Worm (Caenorhabditis elegans) whole organism, L1 larva: Measurements from ENCODE around the gene Y43F4A.4.

Experiments
- C16A3.4 ChIP-seq: fragments of 150-350 bp; optimal IDR thresholded peaks from 2 replicates; lab custom pipeline; 2014; ENCODE audit warnings: missing biosample characterization, missing genetic modification characterization
- C34B4.2 ChIP-seq: sonication (generic microtip); optimal IDR thresholded peaks from 2 replicates; lab custom pipeline; 2017; ENCODE audit warnings: mild to moderate bottlenecking, missing genetic modification characterization, missing compliant biosample characterization
- aha-1 ChIP-seq: fragments of 150-350 bp; optimal IDR thresholded peaks from 2 replicates; lab custom pipeline; 2014; ENCODE audit warnings: missing biosample characterization, missing genetic modification characterization
- aly-2 ChIP-seq: fragments of 150-350 bp; optimal IDR thresholded peaks from 2 replicates; lab custom pipeline; 2014; ENCODE audit warnings: missing biosample characterization, missing genetic modification characterization
- ama-1 ChIP-seq: fragments of 150-350 bp; optimal IDR thresholded peaks from 2 replicates; lab custom pipeline; 2014
- blmp-1 ChIP-seq: fragments of 150-350 bp; optimal IDR thresholded peaks from 2 replicates; lab custom pipeline; 2014; ENCODE audit warnings: missing biosample characterization, missing genetic modification characterization
- ceh-63 ChIP-seq: fragments of 200-800 bp; sonication (Bioruptor generic); optimal IDR thresholded peaks from 2 replicates; lab custom pipeline; 2018; ENCODE audit warnings: mild to moderate bottlenecking, missing genetic modification characterization, missing compliant biosample characterization
- ceh-88 ChIP-seq: fragments of 200-800 bp; sonication (Bioruptor generic); IDR thresholded peaks from 2 replicates; pipeline ENCODE4 v1.3.6; 2022; ENCODE audit warnings: missing genetic modification characterization, missing compliant biosample characterization
- ces-1 ChIP-seq: fragments of 150-350 bp; optimal IDR thresholded peaks from 2 replicates; lab custom pipeline; 2014; ENCODE audit warnings: missing biosample characterization, missing genetic modification reagents, missing genetic modification characterization
- dpl-1 ChIP-seq, 3 experiments: fragments of 150-350 bp in 2 of 3; sonication (generic microtip) in 1 of 3; optimal IDR thresholded peaks; 2 replicates each; lab custom pipeline; 2014 to 2017; ENCODE audit warnings: missing biosample characterization in 3 of 3, missing genetic modification characterization in 3 of 3, missing genetic modification reagents in 3 of 3
- efl-1 ChIP-seq, 4 experiments: fragments of 150-350 bp; optimal IDR thresholded peaks in 3 of 4; peaks in 1 of 4; 1 replicate in 1 of 4; 2 replicates in 3 of 4; lab custom pipeline; 2014; ENCODE audit warnings: missing biosample characterization in 2 of 4, missing genetic modification characterization in 2 of 4, missing genetic modification reagents in 2 of 4
- egl-13 ChIP-seq: sonication (generic microtip); optimal IDR thresholded peaks from 2 replicates; lab custom pipeline; 2016; ENCODE audit warnings: missing genotype, missing genetic modification reagents, missing genetic modification characterization, missing compliant biosample characterization
- elt-3 ChIP-seq, 6 experiments: fragments of 150-350 bp in 1 of 6; sonication (generic microtip); optimal IDR thresholded peaks; 2 replicates each; lab custom pipeline; 2017 to 2018; ENCODE audit warnings: missing biosample characterization in 6 of 6, missing genetic modification characterization in 6 of 6, inconsistent platforms in 1 of 6
- fkh-4 ChIP-seq: sonication (generic microtip); optimal IDR thresholded peaks from 2 replicates; lab custom pipeline; 2016; ENCODE audit warnings: missing compliant biosample characterization, missing genetic modification characterization, borderline replicate concordance
- grh-1 ChIP-seq: fragments of 200-800 bp; sonication (Bioruptor generic); IDR thresholded peaks from 2 replicates; pipeline ENCODE4 v1.3.6; 2022; ENCODE audit warnings: missing genetic modification reagents, missing genetic modification characterization, missing compliant biosample characterization
- hlh-17 ChIP-seq: fragments of 200-800 bp; sonication (Bioruptor generic); optimal IDR thresholded peaks from 2 replicates; lab custom pipeline; 2018; ENCODE audit warnings: missing genetic modification characterization, mild to moderate bottlenecking, missing compliant biosample characterization, moderate library complexity, borderline replicate concordance
- hlh-4 ChIP-seq: sonication (generic microtip); optimal IDR thresholded peaks from 2 replicates; lab custom pipeline; 2016; ENCODE audit warnings: mild to moderate bottlenecking, missing genetic modification characterization, missing compliant biosample characterization
- hpl-2 ChIP-seq: fragments of 150-350 bp; optimal IDR thresholded peaks from 2 replicates; lab custom pipeline; 2014; ENCODE audit warnings: missing biosample characterization, missing genetic modification reagents, missing genetic modification characterization
- isw-1 ChIP-seq: fragments of 200-800 bp; sonication (Bioruptor generic); IDR thresholded peaks from 2 replicates; pipeline ENCODE4 v1.3.6; 2022; ENCODE audit warnings: missing genetic modification characterization, missing compliant biosample characterization
- lin-14 ChIP-seq: fragments of 200-800 bp; sonication (Bioruptor generic); optimal IDR thresholded peaks from 2 replicates; lab custom pipeline; 2018; ENCODE audit warnings: mild to moderate bottlenecking, missing genetic modification characterization, moderate library complexity, missing compliant biosample characterization
- lin-15B ChIP-seq: fragments of 150-350 bp; sonication (generic microtip); optimal IDR thresholded peaks from 3 replicates; lab custom pipeline; 2014; ENCODE audit warnings: missing biosample characterization, missing genetic modification characterization
- lin-35 ChIP-seq, 2 experiments: fragments of 150-350 bp; optimal IDR thresholded peaks; 2 replicates each; lab custom pipeline; 2014; ENCODE audit warnings: missing biosample characterization in 2 of 2, missing genetic modification characterization in 2 of 2, missing genetic modification reagents in 2 of 2
- lsy-2 ChIP-seq, 2 experiments: fragments of 150-350 bp; optimal IDR thresholded peaks; 2 replicates each; lab custom pipeline; 2014; ENCODE audit warnings: missing biosample characterization in 2 of 2, missing genetic modification characterization in 2 of 2
- mab-9 ChIP-seq: fragments of 200-800 bp; sonication (Bioruptor generic); IDR thresholded peaks from 2 replicates; pipeline ENCODE4 v1.3.6; 2022; ENCODE audit warnings: missing genetic modification reagents, missing genetic modification characterization, missing compliant biosample characterization
- mef-2 ChIP-seq: fragments of 150-350 bp; optimal IDR thresholded peaks from 2 replicates; lab custom pipeline; 2014; ENCODE audit warnings: missing biosample characterization, missing genetic modification characterization
- mep-1 ChIP-seq: fragments of 150-350 bp; optimal IDR thresholded peaks from 2 replicates; lab custom pipeline; 2014; ENCODE audit warnings: missing biosample characterization, missing genetic modification characterization
- nhr-11 ChIP-seq: fragments of 150-350 bp; optimal IDR thresholded peaks from 2 replicates; lab custom pipeline; 2014; ENCODE audit warnings: missing biosample characterization, missing genetic modification characterization
- nhr-12 ChIP-seq: sonication (generic microtip); optimal IDR thresholded peaks from 2 replicates; lab custom pipeline; 2017; ENCODE audit warnings: missing biosample characterization, missing genetic modification characterization
- nhr-19 ChIP-seq: fragments of 200-800 bp; sonication (Bioruptor generic); conservative IDR thresholded peaks from 2 replicates; pipeline ENCODE4 v1.3.6; 2022; ENCODE audit warnings: missing genetic modification characterization, missing compliant biosample characterization
- nhr-20 ChIP-seq: sonication (generic microtip); optimal IDR thresholded peaks from 2 replicates; lab custom pipeline; 2016; ENCODE audit warnings: mild to moderate bottlenecking, missing genetic modification characterization, missing compliant biosample characterization
- nhr-71 ChIP-seq: sonication (generic microtip); optimal IDR thresholded peaks from 2 replicates; lab custom pipeline; 2016; ENCODE audit warnings: mild to moderate bottlenecking, missing genetic modification characterization, moderate library complexity, missing compliant biosample characterization
- nhr-84 ChIP-seq: sonication (generic microtip); optimal IDR thresholded peaks from 2 replicates; lab custom pipeline; 2017; ENCODE audit warnings: missing biosample characterization, missing genetic modification characterization
- pqm-1 ChIP-seq: sonication (generic microtip); optimal IDR thresholded peaks from 3 replicates; lab custom pipeline; 2017; ENCODE audit warnings: missing biosample characterization, missing genetic modification characterization
- rnt-1 ChIP-seq: sonication (generic microtip); optimal IDR thresholded peaks from 2 replicates; lab custom pipeline; 2016; ENCODE audit warnings: mild to moderate bottlenecking, missing genetic modification characterization, moderate library complexity, missing compliant biosample characterization
- snpc-4 ChIP-seq: fragments of 150-350 bp; optimal IDR thresholded peaks from 2 replicates; lab custom pipeline; 2014; ENCODE audit warnings: missing biosample characterization, missing genetic modification characterization
- snu-23 ChIP-seq: sonication (generic microtip); optimal IDR thresholded peaks from 2 replicates; lab custom pipeline; 2016; ENCODE audit warnings: missing genetic modification characterization, missing compliant biosample characterization
- sox-4 ChIP-seq: sonication (generic microtip); optimal IDR thresholded peaks from 2 replicates; lab custom pipeline; 2016; ENCODE audit warnings: missing genetic modification characterization, missing compliant biosample characterization
- swsn-7 ChIP-seq: sonication (generic microtip); optimal IDR thresholded peaks from 2 replicates; lab custom pipeline; 2016; ENCODE audit warnings: missing genetic modification characterization, missing compliant biosample characterization
- tlp-1 ChIP-seq: fragments of 150-350 bp; optimal IDR thresholded peaks from 2 replicates; lab custom pipeline; 2014; ENCODE audit warnings: missing biosample characterization, missing genetic modification characterization
- unc-130 ChIP-seq: fragments of 150-350 bp; optimal IDR thresholded peaks from 2 replicates; lab custom pipeline; 2017; ENCODE audit warnings: missing biosample characterization, missing genetic modification characterization, inconsistent platforms
- unc-86 ChIP-seq: sonication (generic microtip); optimal IDR thresholded peaks from 2 replicates; lab custom pipeline; 2016; ENCODE audit warnings: missing genetic modification characterization, missing compliant biosample characterization
- unc-98 ChIP-seq: fragments of 200-800 bp; sonication (Bioruptor generic); IDR thresholded peaks from 2 replicates; pipeline ENCODE4 v1.3.6; 2022; ENCODE audit warnings: missing genetic modification characterization, missing compliant biosample characterization
- vab-15 ChIP-seq: sonication (generic microtip); optimal IDR thresholded peaks from 2 replicates; lab custom pipeline; 2017; ENCODE audit warnings: missing genotype, mild to moderate bottlenecking, missing genetic modification characterization, missing compliant biosample characterization
- xbp-1 ChIP-seq: sonication (generic microtip); optimal IDR thresholded peaks from 2 replicates; lab custom pipeline; 2016; ENCODE audit warnings: missing genetic modification characterization, missing compliant biosample characterization

Gene Y43F4A.4

ce11 chrIII:13258163-13258562 lies 12.8 kb downstream of the Y43F4A.4 start (continued):
- TF ChIP-seq lin-14 (GFP tag; lab: Kevin White, UChicago) (peak; percentile 71), lsy-2 (tag; optimal IDR thresholded peaks at IDR 0.05; lab: Kevin White, UChicago) (peak in 1 of 2 experiments; percentile 29)

ce11 chrIII:13258752-13259151 lies 13.4 kb downstream of the Y43F4A.4 start:
- TF ChIP-seq nhr-11 (tag; lab: Kevin White, UChicago) (no peak), nhr-20 (tag; lab: Kevin White, UChicago) (peak; percentile 20), unc-130 (tag; lab: Kevin White, UChicago) (peak; percentile 13), nhr-84 (tag; lab: Kevin White, UChicago) (no peak), lin-35 (GFP tag; optimal IDR thresholded peaks at IDR 0.05; lab: Kevin White, UChicago) (peak; percentile 6 to 16), hlh-17 (no peak), dpl-1 (GFP tag; optimal IDR thresholded peaks at IDR 0.05; lab: Kevin White, UChicago) (peak in 2 of 3 experiments; percentile 19 to 24), lin-14 (GFP tag; lab: Kevin White, UChicago) (peak; percentile 82), isw-1 (GFP tag; lab: Robert Waterston, UW) (no peak), efl-1 (optimal IDR thresholded peaks at IDR 0.05; lab: Kevin White, UChicago) (peak; percentile 39 to 57), efl-1 (GFP tag; optimal IDR thresholded peaks at IDR 0.05 in 1 of 2; lab: Kevin White, UChicago) (peak; percentile 41 to 91), ceh-63 (no peak), C34B4.2 (tag; lab: Kevin White, UChicago) (no peak), ceh-88 (no peak), rnt-1 (tag; lab: Kevin White, UChicago) (peak; percentile 61), swsn-7 (tag; lab: Kevin White, UChicago) (no peak), mep-1 (peak; percentile 35), lsy-2 (tag; optimal IDR thresholded peaks at IDR 0.05; lab: Kevin White, UChicago) (peak in 1 of 2 experiments; percentile 16), blmp-1 (peak; percentile 14), elt-3 (tag; optimal IDR thresholded peaks at IDR 0.05; lab: Kevin White, UChicago) (peak in 1 of 6 experiments; percentile 24), snu-23 (peak; percentile 46), nhr-71 (tag; lab: Kevin White, UChicago) (peak; percentile 37)

ce11 chrIII:13260344-13260743 lies 15.0 kb downstream of the Y43F4A.4 start:
- no peak for TF ChIP-seq efl-1 (optimal IDR thresholded peaks at IDR 0.05; lab: Kevin White, UChicago)
- peak in 1 of 2 experiments; percentile 74 for TF ChIP-seq efl-1 (GFP tag; optimal IDR thresholded peaks at IDR 0.05 in 1 of 2; lab: Kevin White, UChicago)
- no peak for TF ChIP-seq fkh-4
- TF ChIP-seq mab-9 (GFP tag; lab: Robert Waterston, UW): no peak
- TF ChIP-seq C34B4.2 (tag; lab: Kevin White, UChicago): no peak

- TF ChIP-seq tlp-1 (tag; lab: Kevin White, UChicago) (no peak), ces-1 (no peak), sox-4 (tag; lab: Kevin White, UChicago) (no peak), nhr-19 (no peak), elt-3 (tag; optimal IDR thresholded peaks at IDR 0.05; lab: Kevin White, UChicago) (no peak), ama-1 (lab: Kevin White, UChicago) (no peak), unc-98 (no peak), fkh-4 (no peak), snpc-4 (tag; lab: Kevin White, UChicago) (no peak), aha-1 (no peak), C16A3.4 (tag; lab: Kevin White, UChicago) (no peak), lin-35 (GFP tag; optimal IDR thresholded peaks at IDR 0.05; lab: Kevin White, UChicago) (no peak), nhr-71 (tag; lab: Kevin White, UChicago) (no peak), vab-15 (tag; lab: Kevin White, UChicago) (no peak), unc-86 (tag; lab: Kevin White, UChicago) (no peak)
- TF ChIP-seq, all 84 proteins: peak for 0
These were observed 17.6 kb downstream of the Y43F4A.4 start, which contains the start of gene F56A8.4 for ce11 chrIII:13262987-13263386. F56A8.4 (plus strand) TSS chrIII:13263287.

ce11 chrIII:13265566-13265965 lies 20.2 kb downstream of the Y43F4A.4 start, which contains the start of gene F56A8.5:
F56A8.5 (plus strand) TSS chrIII:13265866.
- no peak for TF ChIP-seq mef-2 (tag; lab: Kevin White, UChicago)
- TF ChIP-seq C16A3.4 (tag; lab: Kevin White, UChicago): no peak
- TF ChIP-seq hlh-4 (tag; lab: Kevin White, UChicago): no peak
- TF ChIP-seq ces-1: no peak
- no peak for TF ChIP-seq C34B4.2 (tag; lab: Kevin White, UChicago)
- TF ChIP-seq nhr-12: no peak
- no peak for TF ChIP-seq aly-2 (tag; lab: Kevin White, UChicago)
- TF ChIP-seq unc-130 (tag; lab: Kevin White, UChicago): no peak
- no peak for TF ChIP-seq ama-1 (lab: Kevin White, UChicago)
- TF ChIP-seq lsy-2 (tag; optimal IDR thresholded peaks at IDR 0.05; lab: Kevin White, UChicago): no peak
- no peak for TF ChIP-seq hpl-2 (GFP tag; lab: Kevin White, UChicago)
- no peak for TF ChIP-seq lin-15B (tag; lab: Kevin White, UChicago)
- TF ChIP-seq pqm-1 (tag; lab: Kevin White, UChicago): no peak
- TF ChIP-seq hlh-17: no peak
- TF ChIP-seq egl-13 (tag; lab: Kevin White, UChicago): no peak
- no peak for TF ChIP-seq mab-9 (GFP tag; lab: Robert Waterston, UW)
- no peak for TF ChIP-seq xbp-1
- TF ChIP-seq aha-1: no peak
- no peak for TF ChIP-seq grh-1 (GFP tag; lab: Robert Waterston, UW)
